Worm (Caenorhabditis elegans) whole organism, L4 larva: ENCODE measurements around the gene abu-6.

Experiments used
- F10B5.3 ChIP-seq: sonication (generic microtip); optimal IDR thresholded peaks from 2 replicates; lab custom pipeline; 2016; ENCODE audit warnings: mild to moderate bottlenecking, missing genetic modification characterization, missing compliant biosample characterization
- F44E2.7 ChIP-seq: fragments of 200-800 bp; sonication (Bioruptor generic); IDR thresholded peaks from 2 replicates; pipeline ENCODE4 v2.1.2; 2022; ENCODE audit warnings: missing genetic modification characterization, missing compliant biosample characterization
- F49E8.2 ChIP-seq: sonication (generic microtip); optimal IDR thresholded peaks from 2 replicates; lab custom pipeline; 2016; ENCODE audit warnings: missing compliant biosample characterization, mild to moderate bottlenecking, missing genetic modification characterization, borderline replicate concordance
- T20F7.1 ChIP-seq: fragments of 200-800 bp; sonication (Bioruptor generic); optimal IDR thresholded peaks from 2 replicates; lab custom pipeline; 2018; ENCODE audit warnings: mild to moderate bottlenecking, missing genetic modification characterization, missing compliant biosample characterization
- T26A8.4 ChIP-seq: fragments of 200-800 bp; sonication (Bioruptor generic); IDR thresholded peaks from 2 replicates; pipeline ENCODE4 v1.3.6; 2022; ENCODE audit warnings: missing genetic modification characterization, missing compliant biosample characterization
- Y5F2A.4 ChIP-seq: fragments of 200-800 bp; sonication (Bioruptor generic); optimal IDR thresholded peaks from 2 replicates; lab custom pipeline; 2018; ENCODE audit warnings: mild to moderate bottlenecking, missing genetic modification characterization, missing compliant biosample characterization
- aha-1 ChIP-seq: fragments of 150-350 bp; peaks from one replicate; lab custom pipeline; 2014; ENCODE audit warnings: missing biosample characterization, missing genetic modification characterization
- ama-1 ChIP-seq: fragments of 150-350 bp; optimal IDR thresholded peaks from 2 replicates; lab custom pipeline; 2014; ENCODE audit warnings: inconsistent platforms, mixed read lengths
- ceh-28 ChIP-seq: fragments of 150-350 bp; optimal IDR thresholded peaks from 2 replicates; lab custom pipeline; 2014; ENCODE audit warnings: missing biosample characterization, missing genetic modification reagents, missing genetic modification characterization
- ceh-32 ChIP-seq: sonication (generic microtip); optimal IDR thresholded peaks from 2 replicates; lab custom pipeline; 2016; ENCODE audit warnings: mild to moderate bottlenecking, missing genetic modification characterization, missing compliant biosample characterization; ENCODE audit not compliant: poor library complexity
- ceh-62 ChIP-seq: sonication (generic microtip); optimal IDR thresholded peaks from 2 replicates; lab custom pipeline; 2017; ENCODE audit warnings: missing biosample characterization, missing genetic modification characterization
- ces-1 ChIP-seq: fragments of 150-350 bp; sonication (generic microtip); optimal IDR thresholded peaks from 4 replicates; lab custom pipeline; 2014; ENCODE audit warnings: missing biosample characterization, missing genetic modification reagents, missing genetic modification characterization
- daf-16 ChIP-seq, 3 experiments: sonication (generic microtip); optimal IDR thresholded peaks; 2 replicates each; lab custom pipeline; 2016 to 2017; ENCODE audit warnings: missing genetic modification characterization in 3 of 3, missing genetic modification reagents in 3 of 3, mild to moderate bottlenecking in 2 of 3, missing compliant biosample characterization in 2 of 3, missing biosample characterization in 1 of 3, moderate library complexity in 1 of 3
- daf-19 ChIP-seq: fragments of 200-800 bp; sonication (Bioruptor generic); conservative IDR thresholded peaks from 2 replicates; pipeline ENCODE4 v1.3.6; 2022; ENCODE audit warnings: missing genetic modification characterization, missing compliant biosample characterization
- dmd-8 ChIP-seq: fragments of 200-800 bp; sonication (Bioruptor generic); IDR thresholded peaks from 2 replicates; pipeline ENCODE4 v1.3.6; 2022; ENCODE audit warnings: missing genetic modification characterization, missing compliant biosample characterization
- duxl-1 ChIP-seq: sonication (generic microtip); optimal IDR thresholded peaks from 2 replicates; lab custom pipeline; 2016; ENCODE audit warnings: mild to moderate bottlenecking, missing genetic modification characterization, moderate library complexity, missing compliant biosample characterization; ENCODE audit not compliant: poor library complexity
- dve-1 ChIP-seq: sonication (generic microtip); optimal IDR thresholded peaks from 2 replicates; lab custom pipeline; 2017; ENCODE audit warnings: antibody characterized with exemption, mild to moderate bottlenecking, missing genetic modification characterization, missing compliant biosample characterization; ENCODE audit not compliant: insufficient read depth
- egl-43 ChIP-seq: fragments of 200-800 bp; sonication (Bioruptor generic); IDR thresholded peaks from 2 replicates; pipeline ENCODE4 v1.3.6; 2022; ENCODE audit warnings: missing genetic modification reagents, missing genetic modification characterization, missing compliant biosample characterization
- fkh-10 ChIP-seq: fragments of 150-350 bp; optimal IDR thresholded peaks from 2 replicates; lab custom pipeline; 2014; ENCODE audit warnings: missing biosample characterization, missing genetic modification reagents, missing genetic modification characterization
- fos-1 ChIP-seq: fragments of 150-350 bp; optimal IDR thresholded peaks from 2 replicates; lab custom pipeline; 2014; ENCODE audit warnings: missing biosample characterization, missing genetic modification characterization
- hmg-1.1 ChIP-seq: fragments of 200-800 bp; sonication (Bioruptor generic); IDR thresholded peaks from 2 replicates; pipeline ENCODE4 v1.3.6; 2022; ENCODE audit warnings: missing genetic modification reagents, missing genetic modification characterization, missing compliant biosample characterization
- lin-13 ChIP-seq: fragments of 150-350 bp; optimal IDR thresholded peaks from 2 replicates; lab custom pipeline; 2014; ENCODE audit warnings: missing biosample characterization, missing genetic modification reagents, missing genetic modification characterization
- lin-29 ChIP-seq: fragments of 200-800 bp; sonication (Bioruptor generic); IDR thresholded peaks from 2 replicates; pipeline ENCODE4 v1.3.6; 2022; ENCODE audit warnings: missing genetic modification reagents, missing genetic modification characterization, missing compliant biosample characterization
- lir-3 ChIP-seq: sonication (generic microtip); optimal IDR thresholded peaks from 2 replicates; lab custom pipeline; 2016; ENCODE audit warnings: mild to moderate bottlenecking, missing genetic modification characterization, missing compliant biosample characterization
- lsy-2 ChIP-seq, 2 experiments: fragments of 150-350 bp in 1 of 2; sonication (generic microtip) in 1 of 2; optimal IDR thresholded peaks; 2 replicates each; lab custom pipeline; 2014 to 2017; ENCODE audit warnings: missing biosample characterization in 2 of 2, missing genetic modification characterization in 2 of 2
- mdl-1 ChIP-seq, 2 experiments: fragments of 150-350 bp in 1 of 2; sonication (generic microtip) in 1 of 2; optimal IDR thresholded peaks; 2 replicates each; lab custom pipeline; 2014 to 2017; ENCODE audit warnings: missing biosample characterization in 2 of 2, missing genetic modification characterization in 2 of 2
- mdt-29 ChIP-seq: fragments of 200-800 bp; sonication (Bioruptor generic); IDR thresholded peaks from 2 replicates; pipeline ENCODE4 v1.3.6; 2022; ENCODE audit warnings: missing genetic modification reagents, missing genetic modification characterization, missing compliant biosample characterization
- mep-1 ChIP-seq: fragments of 150-350 bp; sonication (generic microtip); optimal IDR thresholded peaks from 3 replicates; lab custom pipeline; 2014; ENCODE audit warnings: missing biosample characterization, missing genetic modification characterization
- mes-2 ChIP-seq: sonication (generic microtip); optimal IDR thresholded peaks from 2 replicates; lab custom pipeline; 2016; ENCODE audit warnings: missing genotype, mild to moderate bottlenecking, missing genetic modification characterization, missing compliant biosample characterization; ENCODE audit not compliant: poor library complexity, severe bottlenecking
- mxl-2 ChIP-seq: fragments of 200-800 bp; sonication (Bioruptor generic); conservative IDR thresholded peaks from 2 replicates; pipeline ENCODE4 v1.3.6; 2022; ENCODE audit warnings: missing genetic modification reagents, missing genetic modification characterization, missing compliant biosample characterization
- nhr-10 ChIP-seq: fragments of 150-350 bp; optimal IDR thresholded peaks from 2 replicates; lab custom pipeline; 2014; ENCODE audit warnings: missing biosample characterization, missing genetic modification characterization
- nhr-237 ChIP-seq: sonication (generic microtip); optimal IDR thresholded peaks from 2 replicates; lab custom pipeline; 2017; ENCODE audit warnings: missing biosample characterization, missing genetic modification characterization
- nhr-28 ChIP-seq: fragments of 150-350 bp; optimal IDR thresholded peaks from 2 replicates; lab custom pipeline; 2014; ENCODE audit warnings: missing biosample characterization, missing genetic modification characterization
- nhr-42 ChIP-seq: fragments of 200-800 bp; sonication (Bioruptor generic); IDR thresholded peaks from 2 replicates; pipeline ENCODE4 v1.3.6; 2022; ENCODE audit warnings: missing genetic modification characterization, missing compliant biosample characterization
- nhr-6 ChIP-seq: fragments of 150-350 bp; optimal IDR thresholded peaks from 2 replicates; lab custom pipeline; 2014; ENCODE audit warnings: missing biosample characterization, missing genetic modification characterization
- nhr-76 ChIP-seq: fragments of 150-350 bp; optimal IDR thresholded peaks from 2 replicates; lab custom pipeline; 2014; ENCODE audit warnings: missing biosample characterization, missing genetic modification characterization
- pha-4 ChIP-seq, 2 experiments: fragments of 150-350 bp in 1 of 2; fragments of 200-800 bp in 1 of 2; sonication (Bioruptor generic) in 1 of 2; IDR thresholded peaks in 1 of 2; optimal IDR thresholded peaks in 1 of 2; 2 replicates each; pipeline versions ENCODE4 v1.3.6 to Lab custom; 2014 to 2022; ENCODE audit warnings: missing genetic modification characterization in 2 of 2, missing genetic modification reagents in 2 of 2, missing biosample characterization in 1 of 2, missing compliant biosample characterization in 1 of 2
- pqm-1 ChIP-seq: sonication (generic microtip); optimal IDR thresholded peaks from 2 replicates; lab custom pipeline; 2017; ENCODE audit warnings: missing biosample characterization, missing genetic modification characterization
- saeg-2 ChIP-seq: fragments of 200-800 bp; sonication (Bioruptor generic); IDR thresholded peaks from 2 replicates; pipeline ENCODE4 v1.3.6; 2022; ENCODE audit warnings: missing genetic modification reagents, missing genetic modification characterization, missing compliant biosample characterization
- skn-1 ChIP-seq: fragments of 150-350 bp; optimal IDR thresholded peaks from 2 replicates; lab custom pipeline; 2014; ENCODE audit warnings: missing biosample characterization, missing genetic modification characterization
- snpc-4 ChIP-seq: fragments of 150-350 bp; optimal IDR thresholded peaks from 2 replicates; lab custom pipeline; 2014; ENCODE audit warnings: missing biosample characterization, missing genetic modification characterization
- spr-3 ChIP-seq: fragments of 200-800 bp; sonication (Bioruptor generic); optimal IDR thresholded peaks from 2 replicates; lab custom pipeline; 2018; ENCODE audit warnings: mild to moderate bottlenecking, missing genetic modification characterization, missing compliant biosample characterization
- unc-130 ChIP-seq: sonication (generic microtip); optimal IDR thresholded peaks from 2 replicates; lab custom pipeline; 2016; ENCODE audit warnings: missing genetic modification reagents, missing genetic modification characterization, missing compliant biosample characterization
- unc-39 ChIP-seq: sonication (generic microtip); optimal IDR thresholded peaks from 2 replicates; lab custom pipeline; 2017; ENCODE audit warnings: missing biosample characterization, missing genetic modification characterization
- ztf-7 ChIP-seq: fragments of 150-350 bp; optimal IDR thresholded peaks from 2 replicates; lab custom pipeline; 2014; ENCODE audit warnings: missing biosample characterization, missing genetic modification characterization

The abu-6 gene

DNA sequence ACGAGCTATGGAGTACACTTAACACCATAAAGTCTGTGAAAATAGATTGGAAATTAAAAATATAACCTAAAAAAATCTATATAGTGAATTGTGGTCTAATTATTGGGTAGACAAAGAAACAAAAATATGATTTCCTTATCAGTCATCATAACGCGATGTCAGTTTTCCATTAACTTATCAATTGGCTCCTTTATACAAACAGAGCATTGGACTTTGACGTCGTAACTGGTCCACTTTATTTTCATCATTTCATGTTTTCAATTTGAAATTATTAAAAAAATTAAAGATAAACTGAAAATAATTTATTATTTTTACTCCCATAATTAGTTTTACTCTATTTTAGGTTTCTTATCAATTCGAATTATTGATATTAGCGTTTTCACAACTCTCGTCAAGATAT, 16.4 kb upstream of the abu-6 start:
- TF ChIP-seq egl-43 (GFP tag; lab: Robert Waterston, UW) = no peak
- no peak for TF ChIP-seq nhr-237 (tag; lab: Kevin White, UChicago)
- TF ChIP-seq unc-130 = no peak
- no peak for TF ChIP-seq mes-2 (tag; lab: Kevin White, UChicago)
- no peak for TF ChIP-seq mdl-1 (tag; optimal IDR thresholded peaks at IDR 0.05; lab: Kevin White, UChicago)
- TF ChIP-seq lir-3 (tag; lab: Kevin White, UChicago) = no peak
- TF ChIP-seq nhr-10 = no peak
- TF ChIP-seq dve-1 (tag; lab: Kevin White, UChicago) = peak; percentile 46
- TF ChIP-seq daf-19 (GFP tag; lab: Robert Waterston, UW) = no peak
- TF ChIP-seq ztf-7 (tag; lab: Kevin White, UChicago) = no peak
- peak; percentile 38 for TF ChIP-seq nhr-28 (tag; lab: Kevin White, UChicago)
- no peak for TF ChIP-seq ceh-28 (tag; lab: Kevin White, UChicago)
- TF ChIP-seq T26A8.4 (GFP tag; lab: Robert Waterston, UW) = no peak
- TF ChIP-seq spr-3 (GFP tag; lab: Kevin White, UChicago) = no peak
- no peak for TF ChIP-seq fos-1 (tag; lab: Kevin White, UChicago)
- TF ChIP-seq snpc-4 (tag; lab: Kevin White, UChicago) = no peak
- no peak for TF ChIP-seq F44E2.7 (GFP tag; lab: Robert Waterston, UW)
- no peak for TF ChIP-seq hmg-1.1 (GFP tag; lab: Robert Waterston, UW)
- no peak for TF ChIP-seq duxl-1 (tag; lab: Kevin White, UChicago)
- TF ChIP-seq lin-29 (GFP tag; lab: Robert Waterston, UW) = no peak
- TF ChIP-seq nhr-6 (tag; lab: Kevin White, UChicago) = no peak
- TF ChIP-seq lsy-2 (tag; optimal IDR thresholded peaks at IDR 0.05; lab: Kevin White, UChicago) = no peak
- no peak for TF ChIP-seq ama-1 (lab: Kevin White, UChicago)
- TF ChIP-seq daf-16 (GFP tag; optimal IDR thresholded peaks at IDR 0.05; lab: Kevin White, UChicago) = no peak
- peak; percentile 78 for TF ChIP-seq daf-16 (tag; optimal IDR thresholded peaks at IDR 0.05; lab: Kevin White, UChicago)
- TF ChIP-seq F49E8.2 (tag; lab: Kevin White, UChicago) = no peak
- no peak for TF ChIP-seq skn-1 (tag; lab: Kevin White, UChicago)

DNA sequence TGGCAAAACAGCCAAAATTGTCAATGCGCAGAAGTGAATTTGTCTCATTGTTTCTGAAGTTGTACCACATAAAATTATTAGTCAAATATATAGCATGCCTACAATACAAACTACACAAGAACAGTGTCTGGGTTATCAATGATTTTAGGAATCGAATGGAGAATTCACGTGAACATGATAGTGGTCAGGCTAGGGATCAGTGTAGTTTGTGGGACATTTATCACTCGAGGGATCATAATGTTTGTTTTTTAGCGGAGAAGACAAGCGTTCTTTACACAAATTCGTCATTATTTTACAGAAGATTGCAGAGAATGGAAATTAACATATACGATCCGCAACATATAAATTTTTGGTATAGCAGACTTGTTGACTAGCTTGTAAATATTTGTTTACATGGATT, 15.5 kb upstream of the abu-6 start, which contains the start of gene ugt-51:
Gene ugt-51 (minus strand): TSS at position 101 of the 400 bp plus-strand sequence.
- peak; percentile 77 for TF ChIP-seq aha-1 (tag; lab: Kevin White, UChicago)
- peak; percentile 40 for TF ChIP-seq dve-1 (tag; lab: Kevin White, UChicago)
- TF ChIP-seq mep-1 (tag; lab: Kevin White, UChicago) = no peak
- peak; percentile 85 for TF ChIP-seq nhr-28 (tag; lab: Kevin White, UChicago)
- TF ChIP-seq nhr-76 = no peak
- TF ChIP-seq, all 104 proteins: peak for 3

- TF ChIP-seq ces-1 (GFP tag; lab: Kevin White, UChicago) (no peak), mxl-2 (GFP tag; lab: Robert Waterston, UW) (no peak), fkh-10 (GFP tag; lab: Kevin White, UChicago) (no peak), saeg-2 (GFP tag; lab: Robert Waterston, UW) (no peak), pqm-1 (no peak), Y5F2A.4 (GFP tag; lab: Kevin White, UChicago) (no peak), T20F7.1 (no peak), pha-4 (GFP tag; IDR thresholded peaks at IDR 0.05; lab: Robert Waterston, UW) (no peak), pha-4 (tag; optimal IDR thresholded peaks at IDR 0.05; lab: Kevin White, UChicago) (no peak), lin-13 (GFP tag; lab: Kevin White, UChicago) (no peak), mdt-29 (GFP tag; lab: Robert Waterston, UW) (no peak), dmd-8 (no peak), unc-39 (tag; lab: Kevin White, UChicago) (no peak), lsy-2 (tag; optimal IDR thresholded peaks at IDR 0.05; lab: Kevin White, UChicago) (no peak), unc-130 (no peak), mep-1 (tag; lab: Kevin White, UChicago) (no peak), ceh-62 (tag; lab: Kevin White, UChicago) (no peak), ceh-32 (no peak), mes-2 (tag; lab: Kevin White, UChicago) (no peak), F10B5.3 (no peak), nhr-42 (GFP tag; lab: Robert Waterston, UW) (no peak)
Observed at ce11 chrV:5172833-5173232, 11.1 kb upstream of the abu-6 start, which contains the start of gene srt-65. Gene srt-65, minus strand, starts transcription at chrV:5172933.
